Fruit fly (Drosophila melanogaster): Measurements from ENCODE around the gene CG34140.

The CG34140 gene

dm6 chr3L:199754-200596 is 15.8 kb upstream of the CG34140 start, which contains the start of the genes rno and mri:
Gene rno, minus strand, starts transcription at chr3L:199762.
Gene mri, plus strand, starts transcription at chr3L:200174.
- TF ChIP-seq noc (tag; optimal IDR thresholded peaks at IDR 0.05), result peak; percentile 65

dm6 chr3L:199050-199745 is 15.0 kb upstream of the CG34140 start:
- no peak for TF ChIP-seq noc (tag; optimal IDR thresholded peaks at IDR 0.05)

- no peak for TF ChIP-seq noc (tag; optimal IDR thresholded peaks at IDR 0.05)
Measured at dm6 chr3L:180262-180543, 4.0 kb downstream of the CG34140 start.

dm6 chr3L:179490-180261 is 4.5 kb downstream of the CG34140 start, which contains the start of gene CG13875:
Gene CG13875, plus strand, starts transcription at chr3L:179923.
- no peak for TF ChIP-seq noc (tag; optimal IDR thresholded peaks at IDR 0.05)

dm6 chr3L:178913-179488 is 5.2 kb downstream of the CG34140 start, which contains the start of gene Vdup1:
Gene Vdup1, minus strand, starts transcription at chr3L:178963.
- no peak for TF ChIP-seq noc (tag; optimal IDR thresholded peaks at IDR 0.05)

- TF ChIP-seq noc (tag; optimal IDR thresholded peaks at IDR 0.05), result no peak
Measured at dm6 chr3L:178445-178844, 5.8 kb downstream of the CG34140 start.

- no peak for TF ChIP-seq noc (tag; optimal IDR thresholded peaks at IDR 0.05)
Measured at dm6 chr3L:177938-178337, 6.3 kb downstream of the CG34140 start.

dm6 chr3L:175949-176348 is 8.3 kb downstream of the CG34140 start, which contains the start of gene CG7049:
Gene CG7049, minus strand, starts transcription at chr3L:176228.
- peak; percentile 10 for TF ChIP-seq noc (tag; optimal IDR thresholded peaks at IDR 0.05)

- TF ChIP-seq noc (tag; optimal IDR thresholded peaks at IDR 0.05), result no peak
Measured at dm6 chr3L:174501-174900, 9.7 kb downstream of the CG34140 start.

dm6 chr3L:171729-172128 is 12.5 kb downstream of the CG34140 start:
- TF ChIP-seq noc (tag; optimal IDR thresholded peaks at IDR 0.05), result no peak

dm6 chr3L:166789-167132 is 17.5 kb downstream of the CG34140 start:
- TF ChIP-seq noc (tag; optimal IDR thresholded peaks at IDR 0.05), result no peak

dm6 chr3L:165981-166788 is 18.0 kb downstream of the CG34140 start:
- no peak for TF ChIP-seq noc (tag; optimal IDR thresholded peaks at IDR 0.05)

- no peak for TF ChIP-seq noc (tag; optimal IDR thresholded peaks at IDR 0.05)
Measured at dm6 chr3L:161833-162587, 22.2 kb downstream of the CG34140 start.

dm6 chr3L:160446-161094 is 23.7 kb downstream of the CG34140 start:
- TF ChIP-seq noc (tag; optimal IDR thresholded peaks at IDR 0.05), result peak; percentile 32
